Worm (Caenorhabditis elegans) whole organism, L1 larva: ENCODE results near the gene acs-20.

Experiments
- C04F5.9 ChIP-seq: sonication (generic microtip); optimal IDR thresholded peaks from 2 replicates; lab custom pipeline; 2016; ENCODE audit warnings: missing genetic modification characterization, missing compliant biosample characterization
- C34B4.2 ChIP-seq: sonication (generic microtip); optimal IDR thresholded peaks from 2 replicates; lab custom pipeline; 2017; ENCODE audit warnings: mild to moderate bottlenecking, missing genetic modification characterization, missing compliant biosample characterization
- F16B12.6 ChIP-seq: fragments of 150-350 bp; optimal IDR thresholded peaks from 2 replicates; lab custom pipeline; 2014; ENCODE audit warnings: missing biosample characterization, missing genetic modification characterization
- Y116A8C.19 ChIP-seq: sonication (generic microtip); optimal IDR thresholded peaks from 2 replicates; lab custom pipeline; 2016; ENCODE audit warnings: missing compliant biosample characterization, missing genetic modification characterization, borderline replicate concordance
- aha-1 ChIP-seq: fragments of 150-350 bp; optimal IDR thresholded peaks from 2 replicates; lab custom pipeline; 2014; ENCODE audit warnings: missing biosample characterization, missing genetic modification characterization
- aly-2 ChIP-seq: fragments of 150-350 bp; optimal IDR thresholded peaks from 2 replicates; lab custom pipeline; 2014; ENCODE audit warnings: missing biosample characterization, missing genetic modification characterization
- ama-1 ChIP-seq: fragments of 150-350 bp; optimal IDR thresholded peaks from 2 replicates; lab custom pipeline; 2014
- blmp-1 ChIP-seq: fragments of 150-350 bp; optimal IDR thresholded peaks from 2 replicates; lab custom pipeline; 2014; ENCODE audit warnings: missing biosample characterization, missing genetic modification characterization
- ceh-63 ChIP-seq: fragments of 200-800 bp; sonication (Bioruptor generic); optimal IDR thresholded peaks from 2 replicates; lab custom pipeline; 2018; ENCODE audit warnings: mild to moderate bottlenecking, missing genetic modification characterization, missing compliant biosample characterization
- ceh-8 ChIP-seq: fragments of 200-800 bp; sonication (Bioruptor generic); optimal IDR thresholded peaks from 2 replicates; lab custom pipeline; 2018; ENCODE audit warnings: mild to moderate bottlenecking, missing genetic modification characterization, moderate library complexity, missing compliant biosample characterization
- ceh-82 ChIP-seq, 3 experiments: fragments of 150-350 bp in 1 of 3; sonication (generic microtip) in 2 of 3; optimal IDR thresholded peaks; 2 replicates each; lab custom pipeline; 2014 to 2017; ENCODE audit warnings: missing biosample characterization in 3 of 3, missing genetic modification characterization in 3 of 3
- ceh-90 ChIP-seq: sonication (generic microtip); optimal IDR thresholded peaks from 2 replicates; lab custom pipeline; 2016; ENCODE audit warnings: missing genetic modification characterization, missing compliant biosample characterization
- dpl-1 ChIP-seq, 3 experiments: fragments of 150-350 bp in 2 of 3; sonication (generic microtip) in 1 of 3; optimal IDR thresholded peaks; 2 replicates each; lab custom pipeline; 2014 to 2017; ENCODE audit warnings: missing biosample characterization in 3 of 3, missing genetic modification characterization in 3 of 3, missing genetic modification reagents in 3 of 3
- dsc-1 ChIP-seq: sonication (generic microtip); optimal IDR thresholded peaks from 2 replicates; lab custom pipeline; 2016; ENCODE audit warnings: mild to moderate bottlenecking, missing genetic modification characterization, missing compliant biosample characterization
- efl-3 ChIP-seq: fragments of 200-800 bp; sonication (Bioruptor generic); optimal IDR thresholded peaks from 2 replicates; lab custom pipeline; 2018; ENCODE audit warnings: mild to moderate bottlenecking, missing genetic modification characterization, missing compliant biosample characterization
- egl-13 ChIP-seq: sonication (generic microtip); optimal IDR thresholded peaks from 2 replicates; lab custom pipeline; 2016; ENCODE audit warnings: missing genotype, missing genetic modification reagents, missing genetic modification characterization, missing compliant biosample characterization
- egl-27 ChIP-seq, 2 experiments: fragments of 150-350 bp in 1 of 2; sonication (generic microtip); optimal IDR thresholded peaks; 3 replicates each; lab custom pipeline; 2017 to 2018; ENCODE audit warnings: missing biosample characterization in 2 of 2, missing genetic modification characterization in 2 of 2, missing genetic modification reagents in 2 of 2
- elt-3 ChIP-seq, 6 experiments: fragments of 150-350 bp in 1 of 6; sonication (generic microtip); optimal IDR thresholded peaks; 2 replicates each; lab custom pipeline; 2017 to 2018; ENCODE audit warnings: missing biosample characterization in 6 of 6, missing genetic modification characterization in 6 of 6, inconsistent platforms in 1 of 6
- ets-5 ChIP-seq: fragments of 200-800 bp; sonication (Bioruptor generic); IDR thresholded peaks from 2 replicates; pipeline ENCODE4 v1.3.6; 2022; ENCODE audit warnings: missing genetic modification characterization, missing compliant biosample characterization
- fkh-10 ChIP-seq: sonication (generic microtip); optimal IDR thresholded peaks from 2 replicates; lab custom pipeline; 2017; ENCODE audit warnings: missing biosample characterization, missing genetic modification reagents, missing genetic modification characterization
- fkh-4 ChIP-seq: sonication (generic microtip); optimal IDR thresholded peaks from 2 replicates; lab custom pipeline; 2016; ENCODE audit warnings: missing compliant biosample characterization, missing genetic modification characterization, borderline replicate concordance
- grh-1 ChIP-seq: fragments of 200-800 bp; sonication (Bioruptor generic); IDR thresholded peaks from 2 replicates; pipeline ENCODE4 v1.3.6; 2022; ENCODE audit warnings: missing genetic modification reagents, missing genetic modification characterization, missing compliant biosample characterization
- hlh-4 ChIP-seq: sonication (generic microtip); optimal IDR thresholded peaks from 2 replicates; lab custom pipeline; 2016; ENCODE audit warnings: mild to moderate bottlenecking, missing genetic modification characterization, missing compliant biosample characterization
- irx-1 ChIP-seq: sonication (generic microtip); optimal IDR thresholded peaks from 2 replicates; lab custom pipeline; 2016; ENCODE audit warnings: missing genetic modification characterization, missing compliant biosample characterization
- isw-1 ChIP-seq: fragments of 200-800 bp; sonication (Bioruptor generic); IDR thresholded peaks from 2 replicates; pipeline ENCODE4 v1.3.6; 2022; ENCODE audit warnings: missing genetic modification characterization, missing compliant biosample characterization
- jun-1 ChIP-seq: fragments of 150-350 bp; optimal IDR thresholded peaks from 2 replicates; lab custom pipeline; 2014; ENCODE audit warnings: missing biosample characterization, missing genetic modification reagents, missing genetic modification characterization
- lin-14 ChIP-seq: fragments of 200-800 bp; sonication (Bioruptor generic); optimal IDR thresholded peaks from 2 replicates; lab custom pipeline; 2018; ENCODE audit warnings: mild to moderate bottlenecking, missing genetic modification characterization, moderate library complexity, missing compliant biosample characterization
- lin-15B ChIP-seq: fragments of 150-350 bp; sonication (generic microtip); optimal IDR thresholded peaks from 3 replicates; lab custom pipeline; 2014; ENCODE audit warnings: missing biosample characterization, missing genetic modification characterization
- lir-3 ChIP-seq: sonication (generic microtip); optimal IDR thresholded peaks from 2 replicates; lab custom pipeline; 2016; ENCODE audit warnings: mild to moderate bottlenecking, missing genetic modification characterization, moderate library complexity, missing compliant biosample characterization; ENCODE audit not compliant: poor library complexity
- mdl-1 ChIP-seq, 2 experiments: fragments of 150-350 bp; optimal IDR thresholded peaks; 2 replicates each; lab custom pipeline; 2014 to 2017; ENCODE audit warnings: missing biosample characterization in 2 of 2, missing genetic modification characterization in 2 of 2, inconsistent platforms in 1 of 2
- mef-2 ChIP-seq: fragments of 150-350 bp; optimal IDR thresholded peaks from 2 replicates; lab custom pipeline; 2014; ENCODE audit warnings: missing biosample characterization, missing genetic modification characterization
- mep-1 ChIP-seq: fragments of 150-350 bp; optimal IDR thresholded peaks from 2 replicates; lab custom pipeline; 2014; ENCODE audit warnings: missing biosample characterization, missing genetic modification characterization
- nhr-12 ChIP-seq: sonication (generic microtip); optimal IDR thresholded peaks from 2 replicates; lab custom pipeline; 2017; ENCODE audit warnings: missing biosample characterization, missing genetic modification characterization
- nhr-19 ChIP-seq: fragments of 200-800 bp; sonication (Bioruptor generic); conservative IDR thresholded peaks from 2 replicates; pipeline ENCODE4 v1.3.6; 2022; ENCODE audit warnings: missing genetic modification characterization, missing compliant biosample characterization
- nhr-47 ChIP-seq: sonication (generic microtip); optimal IDR thresholded peaks from 2 replicates; lab custom pipeline; 2016; ENCODE audit warnings: mild to moderate bottlenecking, missing genetic modification characterization, moderate library complexity, missing compliant biosample characterization
- nhr-84 ChIP-seq: sonication (generic microtip); optimal IDR thresholded peaks from 2 replicates; lab custom pipeline; 2017; ENCODE audit warnings: missing biosample characterization, missing genetic modification characterization
- nhr-85 ChIP-seq: sonication (generic microtip); peaks from one replicate; lab custom pipeline; 2016; ENCODE audit warnings: missing genetic modification characterization, inconsistent platforms, missing compliant biosample characterization
- nhr-90 ChIP-seq: sonication (generic microtip); optimal IDR thresholded peaks from 2 replicates; lab custom pipeline; 2016; ENCODE audit warnings: mild to moderate bottlenecking, missing genetic modification characterization, missing compliant biosample characterization; ENCODE audit not compliant: poor library complexity
- pag-3 ChIP-seq: sonication (generic microtip); optimal IDR thresholded peaks from 2 replicates; lab custom pipeline; 2017; ENCODE audit warnings: missing genetic modification characterization, mild to moderate bottlenecking, missing compliant biosample characterization, antibody characterized with exemption, borderline replicate concordance; ENCODE audit not compliant: insufficient read depth
- pax-3 ChIP-seq: fragments of 200-800 bp; sonication (Bioruptor generic); optimal IDR thresholded peaks from 2 replicates; lab custom pipeline; 2018; ENCODE audit warnings: mild to moderate bottlenecking, missing genetic modification characterization, moderate library complexity, missing compliant biosample characterization
- pqm-1 ChIP-seq: sonication (generic microtip); optimal IDR thresholded peaks from 3 replicates; lab custom pipeline; 2017; ENCODE audit warnings: missing biosample characterization, missing genetic modification characterization
- skn-1 ChIP-seq: fragments of 150-350 bp; optimal IDR thresholded peaks from 2 replicates; lab custom pipeline; 2014; ENCODE audit warnings: missing biosample characterization, missing genetic modification characterization
- snu-23 ChIP-seq: sonication (generic microtip); optimal IDR thresholded peaks from 2 replicates; lab custom pipeline; 2016; ENCODE audit warnings: missing genetic modification characterization, missing compliant biosample characterization
- sup-37 ChIP-seq: fragments of 200-800 bp; sonication (Bioruptor generic); optimal IDR thresholded peaks from 2 replicates; lab custom pipeline; 2018; ENCODE audit warnings: mild to moderate bottlenecking, missing genetic modification characterization, missing compliant biosample characterization
- swsn-7 ChIP-seq: sonication (generic microtip); optimal IDR thresholded peaks from 2 replicates; lab custom pipeline; 2016; ENCODE audit warnings: missing genetic modification characterization, missing compliant biosample characterization
- tbx-2 ChIP-seq: sonication (generic microtip); optimal IDR thresholded peaks from 2 replicates; lab custom pipeline; 2016; ENCODE audit warnings: missing genetic modification characterization, missing compliant biosample characterization
- tlp-1 ChIP-seq: fragments of 150-350 bp; optimal IDR thresholded peaks from 2 replicates; lab custom pipeline; 2014; ENCODE audit warnings: missing biosample characterization, missing genetic modification characterization
- unc-130 ChIP-seq: fragments of 150-350 bp; optimal IDR thresholded peaks from 2 replicates; lab custom pipeline; 2017; ENCODE audit warnings: missing biosample characterization, missing genetic modification characterization, inconsistent platforms
- xbp-1 ChIP-seq: sonication (generic microtip); optimal IDR thresholded peaks from 2 replicates; lab custom pipeline; 2016; ENCODE audit warnings: missing genetic modification characterization, missing compliant biosample characterization
- zip-4 ChIP-seq: fragments of 200-800 bp; sonication (Bioruptor generic); optimal IDR thresholded peaks from 2 replicates; lab custom pipeline; 2018; ENCODE audit warnings: mild to moderate bottlenecking, missing genetic modification characterization, moderate library complexity, missing compliant biosample characterization
- ztf-11 ChIP-seq, 2 experiments: sonication (generic microtip); optimal IDR thresholded peaks; 2 replicates each; lab custom pipeline; 2016 to 2017; ENCODE audit warnings: missing genetic modification characterization in 2 of 2, missing biosample characterization in 1 of 2, missing compliant biosample characterization in 1 of 2

Gene acs-20

DNA sequence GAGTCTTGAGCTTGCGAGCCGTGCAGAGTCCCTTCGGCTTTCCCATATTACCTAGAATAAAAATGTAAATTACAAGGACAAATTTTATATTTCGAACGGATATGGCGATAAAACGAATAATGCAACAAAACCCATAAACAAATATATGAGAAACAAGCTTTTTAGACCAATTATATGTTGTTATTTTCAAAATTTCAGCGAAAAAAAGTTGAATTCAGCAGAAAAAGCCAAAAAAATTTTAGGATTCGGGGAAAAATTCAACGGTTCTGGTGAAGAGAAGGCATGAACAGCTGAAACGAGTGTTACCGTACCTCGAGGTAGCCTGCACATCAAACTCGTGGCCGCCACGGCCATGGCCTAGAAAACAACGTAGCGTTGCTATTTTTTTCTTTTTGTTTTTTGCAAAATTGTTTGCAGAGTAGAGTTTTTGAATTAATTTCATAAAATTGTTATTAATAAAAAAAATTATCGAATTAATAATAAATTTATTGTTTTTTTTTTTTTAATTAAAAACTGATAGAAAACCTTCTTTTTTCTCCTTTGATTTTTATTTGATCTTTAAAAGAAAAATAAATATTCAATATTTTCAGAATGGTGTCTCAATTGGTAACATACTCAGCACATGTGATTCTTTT is 7.4 kb downstream of the acs-20 start, which contains the start of the genes rps-23 and dpm-3 (continued):
- TF ChIP-seq swsn-7 (tag; lab: Kevin White, UChicago) (peak; percentile 93), xbp-1 (tag; lab: Kevin White, UChicago) (peak; percentile 94), ceh-82 (tag; optimal IDR thresholded peaks at IDR 0.05; lab: Kevin White, UChicago) (peak; percentile 91 to 98 (median 93)), nhr-85 (peak; percentile 97), egl-27 (tag; optimal IDR thresholded peaks at IDR 0.05; lab: Kevin White, UChicago) (no peak), elt-3 (tag; optimal IDR thresholded peaks at IDR 0.05; lab: Kevin White, UChicago) (peak in 5 of 6 experiments; percentile 27 to 86 (median 72)), nhr-47 (peak; percentile 96), nhr-19 (GFP tag; lab: Robert Waterston, UW) (peak; percentile 96), dpl-1 (GFP tag; optimal IDR thresholded peaks at IDR 0.05; lab: Kevin White, UChicago) (peak; percentile 83 to 88 (median 87)), egl-13 (tag; lab: Kevin White, UChicago) (peak; percentile 91), F16B12.6 (tag; lab: Kevin White, UChicago) (peak; percentile 72), C34B4.2 (tag; lab: Kevin White, UChicago) (no peak), skn-1 (peak; percentile 95), mdl-1 (tag; optimal IDR thresholded peaks at IDR 0.05; lab: Kevin White, UChicago) (peak in 1 of 2 experiments; percentile 87), ztf-11 (tag; optimal IDR thresholded peaks at IDR 0.05; lab: Kevin White, UChicago) (peak in 1 of 2 experiments; percentile 89), zip-4 (peak; percentile 52), Y116A8C.19 (peak; percentile 53), pax-3 (tag; lab: Kevin White, UChicago) (peak; percentile 95), irx-1 (tag; lab: Kevin White, UChicago) (peak; percentile 89), pag-3 (tag; lab: Kevin White, UChicago) (peak; percentile 8), tbx-2 (tag; lab: Kevin White, UChicago) (peak; percentile 95), mef-2 (tag; lab: Kevin White, UChicago) (no peak), efl-3 (GFP tag; lab: Kevin White, UChicago) (peak; percentile 10), lin-14 (GFP tag; lab: Kevin White, UChicago) (peak; percentile 94), unc-130 (tag; lab: Kevin White, UChicago) (peak; percentile 98), nhr-12 (tag; lab: Kevin White, UChicago) (no peak), grh-1 (GFP tag; lab: Robert Waterston, UW) (peak; percentile 90), jun-1 (tag; lab: Kevin White, UChicago) (peak; percentile 86), ceh-90 (tag; lab: Kevin White, UChicago) (peak; percentile 85), fkh-4 (tag; lab: Kevin White, UChicago) (peak; percentile 87), aly-2 (tag; lab: Kevin White, UChicago) (peak; percentile 81), pqm-1 (tag; lab: Kevin White, UChicago) (no peak), lir-3 (tag; lab: Kevin White, UChicago) (peak; percentile 96), snu-23 (GFP tag; lab: Kevin White, UChicago) (peak; percentile 96), ceh-8 (GFP tag; lab: Kevin White, UChicago) (peak; percentile 46), sup-37 (GFP tag; lab: Kevin White, UChicago) (peak; percentile 74), ceh-63 (GFP tag; lab: Kevin White, UChicago) (no peak), mep-1 (peak; percentile 98), ama-1 (lab: Kevin White, UChicago) (peak; percentile 20), hlh-4 (tag; lab: Kevin White, UChicago) (no peak), C04F5.9 (tag; lab: Kevin White, UChicago) (peak; percentile 91), nhr-90 (peak; percentile 95), lin-15B (tag; lab: Kevin White, UChicago) (peak; percentile 94), ets-5 (no peak), dsc-1 (tag; lab: Kevin White, UChicago) (peak; percentile 91), aha-1 (peak; percentile 37), tlp-1 (tag; lab: Kevin White, UChicago) (no peak), fkh-10 (peak; percentile 81), isw-1 (GFP tag; lab: Robert Waterston, UW) (peak; percentile 97), blmp-1 (peak; percentile 82), nhr-84 (tag; lab: Kevin White, UChicago) (no peak)
